Fruit fly (Drosophila melanogaster) whole organism, embryonic: ENCODE results near the gene cort.

Experiments
- Hey ChIP-seq: fragments of 200-800 bp; sonication (Bioruptor generic); optimal IDR thresholded peaks from 3 replicates; lab custom pipeline; 2018; ENCODE audit warnings: missing biosample characterization, mild to moderate bottlenecking, missing genetic modification characterization
- btn ChIP-seq: fragments of 200-800 bp; sonication (Bioruptor generic); optimal IDR thresholded peaks from 2 replicates; lab custom pipeline; 2016; ENCODE audit warnings: missing biosample characterization, missing genetic modification characterization
- lmd ChIP-seq: fragments of 200-800 bp; sonication (Bioruptor generic); IDR thresholded peaks from 2 replicates; pipeline ENCODE4 v1.3.6; 2022; ENCODE audit warnings: missing biosample characterization, missing genetic modification characterization

dm6 chr2L:6722822-6723749 is 46.7 kb upstream of the cort start, which contains the start of gene homer:
- TF ChIP-seq Hey (tag; lab: Kevin White, UChicago) (no peak), lmd (GFP tag; lab: Robert Waterston, UW) (no peak), btn (no peak)
